Worm (Caenorhabditis elegans) whole organism, L4 larva: ENCODE measurements around the gene Y67D8A.2.
A peak's percentile ranks its signal among the peaks of the same experiment; 100 is the strongest.

Experiments
- F37D6.2 ChIP-seq: sonication (generic microtip); optimal IDR thresholded peaks from 2 replicates; lab custom pipeline; 2016; ENCODE audit warnings: mild to moderate bottlenecking, missing genetic modification characterization, missing compliant biosample characterization
- F49E8.2 ChIP-seq: sonication (generic microtip); optimal IDR thresholded peaks from 2 replicates; lab custom pipeline; 2016; ENCODE audit warnings: missing compliant biosample characterization, mild to moderate bottlenecking, missing genetic modification characterization, borderline replicate concordance
- T26A8.4 ChIP-seq: fragments of 200-800 bp; sonication (Bioruptor generic); IDR thresholded peaks from 2 replicates; pipeline ENCODE4 v1.3.6; 2022; ENCODE audit warnings: missing genetic modification characterization, missing compliant biosample characterization
- Y75B8A.6 ChIP-seq: fragments of 200-800 bp; sonication (Bioruptor generic); IDR thresholded peaks from 2 replicates; pipeline ENCODE4 v1.3.6; 2022; ENCODE audit warnings: missing genetic modification reagents, missing genetic modification characterization, missing compliant biosample characterization
- ZK337.2 ChIP-seq: fragments of 200-800 bp; sonication (Bioruptor generic); IDR thresholded peaks from 2 replicates; pipeline ENCODE4 v1.3.6; 2022; ENCODE audit warnings: missing genetic modification reagents, missing genetic modification characterization, missing compliant biosample characterization
- aly-2 ChIP-seq: sonication (generic microtip); optimal IDR thresholded peaks from 2 replicates; lab custom pipeline; 2018; ENCODE audit warnings: missing biosample characterization, missing genetic modification characterization
- attf-4 ChIP-seq: sonication (generic microtip); optimal IDR thresholded peaks from 3 replicates; lab custom pipeline; 2017; ENCODE audit warnings: missing biosample characterization, missing genetic modification characterization
- ceh-28 ChIP-seq: fragments of 150-350 bp; optimal IDR thresholded peaks from 2 replicates; lab custom pipeline; 2014; ENCODE audit warnings: missing biosample characterization, missing genetic modification reagents, missing genetic modification characterization
- cey-2 ChIP-seq: sonication (generic microtip); optimal IDR thresholded peaks from 3 replicates; lab custom pipeline; 2017; ENCODE audit warnings: missing genetic modification characterization, mild to moderate bottlenecking, missing compliant biosample characterization, antibody characterized with exemption, borderline replicate concordance; ENCODE audit not compliant: insufficient read depth
- daf-19 ChIP-seq: fragments of 200-800 bp; sonication (Bioruptor generic); conservative IDR thresholded peaks from 2 replicates; pipeline ENCODE4 v1.3.6; 2022; ENCODE audit warnings: missing genetic modification characterization, missing compliant biosample characterization
- dmd-6 ChIP-seq: fragments of 200-800 bp; sonication (Bioruptor generic); IDR thresholded peaks from 2 replicates; pipeline ENCODE4 v1.3.6; 2022; ENCODE audit warnings: missing genetic modification reagents, missing genetic modification characterization, missing compliant biosample characterization
- dmd-9 ChIP-seq: fragments of 200-800 bp; sonication (Bioruptor generic); IDR thresholded peaks from 2 replicates; pipeline ENCODE4 v1.3.6; 2022; ENCODE audit warnings: missing genetic modification reagents, missing genetic modification characterization, missing compliant biosample characterization
- egl-43 ChIP-seq: fragments of 200-800 bp; sonication (Bioruptor generic); IDR thresholded peaks from 2 replicates; pipeline ENCODE4 v1.3.6; 2022; ENCODE audit warnings: missing genetic modification reagents, missing genetic modification characterization, missing compliant biosample characterization
- fkh-10 ChIP-seq: fragments of 150-350 bp; optimal IDR thresholded peaks from 2 replicates; lab custom pipeline; 2014; ENCODE audit warnings: missing biosample characterization, missing genetic modification reagents, missing genetic modification characterization
- fos-1 ChIP-seq: fragments of 150-350 bp; optimal IDR thresholded peaks from 2 replicates; lab custom pipeline; 2014; ENCODE audit warnings: missing biosample characterization, missing genetic modification characterization
- gei-8 ChIP-seq: fragments of 200-800 bp; sonication (Bioruptor generic); optimal IDR thresholded peaks from 2 replicates; lab custom pipeline; 2018; ENCODE audit warnings: mild to moderate bottlenecking, missing genetic modification characterization, missing compliant biosample characterization
- hlh-11 ChIP-seq: fragments of 200-800 bp; sonication (Bioruptor generic); optimal IDR thresholded peaks from 2 replicates; lab custom pipeline; 2018; ENCODE audit warnings: mild to moderate bottlenecking, missing genetic modification characterization, missing compliant biosample characterization
- hlh-30 ChIP-seq: sonication (generic microtip); optimal IDR thresholded peaks from 2 replicates; lab custom pipeline; 2017; ENCODE audit warnings: antibody characterized with exemption, mild to moderate bottlenecking, missing genetic modification characterization, missing compliant biosample characterization; ENCODE audit not compliant: insufficient read depth
- jun-1 ChIP-seq: fragments of 150-350 bp; optimal IDR thresholded peaks from 2 replicates; lab custom pipeline; 2014; ENCODE audit warnings: missing biosample characterization, missing genetic modification reagents, missing genetic modification characterization
- lin-15B ChIP-seq: fragments of 150-350 bp; sonication (generic microtip); optimal IDR thresholded peaks from 3 replicates; lab custom pipeline; 2014; ENCODE audit warnings: missing biosample characterization, missing genetic modification characterization
- lin-29 ChIP-seq: fragments of 200-800 bp; sonication (Bioruptor generic); IDR thresholded peaks from 2 replicates; pipeline ENCODE4 v1.3.6; 2022; ENCODE audit warnings: missing genetic modification reagents, missing genetic modification characterization, missing compliant biosample characterization
- lin-39 ChIP-seq: fragments of 150-350 bp; optimal IDR thresholded peaks from 2 replicates; lab custom pipeline; 2014; ENCODE audit warnings: missing biosample characterization, missing genetic modification reagents, missing genetic modification characterization
- lsy-2 ChIP-seq, 2 experiments: fragments of 150-350 bp in 1 of 2; sonication (generic microtip) in 1 of 2; optimal IDR thresholded peaks; 2 replicates each; lab custom pipeline; 2014 to 2017; ENCODE audit warnings: missing biosample characterization in 2 of 2, missing genetic modification characterization in 2 of 2
- madf-5 ChIP-seq, 2 experiments: fragments of 200-800 bp; sonication (Bioruptor generic); IDR thresholded peaks; 2 replicates each; pipeline ENCODE4 v1.3.6; 2022; ENCODE audit warnings: missing compliant biosample characterization in 2 of 2, missing genetic modification characterization in 2 of 2
- madf-9 ChIP-seq: fragments of 200-800 bp; sonication (Bioruptor generic); conservative IDR thresholded peaks from 2 replicates; pipeline ENCODE4 v1.3.6; 2022; ENCODE audit warnings: missing genetic modification reagents, missing genetic modification characterization, missing compliant biosample characterization
- mdl-1 ChIP-seq, 2 experiments: fragments of 150-350 bp in 1 of 2; sonication (generic microtip) in 1 of 2; optimal IDR thresholded peaks; 2 replicates each; lab custom pipeline; 2014 to 2017; ENCODE audit warnings: missing biosample characterization in 2 of 2, missing genetic modification characterization in 2 of 2
- mep-1 ChIP-seq: fragments of 150-350 bp; sonication (generic microtip); optimal IDR thresholded peaks from 3 replicates; lab custom pipeline; 2014; ENCODE audit warnings: missing biosample characterization, missing genetic modification characterization
- mxl-2 ChIP-seq: fragments of 200-800 bp; sonication (Bioruptor generic); conservative IDR thresholded peaks from 2 replicates; pipeline ENCODE4 v1.3.6; 2022; ENCODE audit warnings: missing genetic modification reagents, missing genetic modification characterization, missing compliant biosample characterization
- nhr-10 ChIP-seq: fragments of 150-350 bp; optimal IDR thresholded peaks from 2 replicates; lab custom pipeline; 2014; ENCODE audit warnings: missing biosample characterization, missing genetic modification characterization
- nhr-102 ChIP-seq: sonication (generic microtip); optimal IDR thresholded peaks from 2 replicates; lab custom pipeline; 2016; ENCODE audit warnings: mild to moderate bottlenecking, missing genetic modification characterization, moderate library complexity, missing compliant biosample characterization
- nhr-11 ChIP-seq: fragments of 150-350 bp; optimal IDR thresholded peaks from 2 replicates; lab custom pipeline; 2014; ENCODE audit warnings: missing biosample characterization, missing genetic modification characterization
- nhr-111 ChIP-seq: fragments of 200-800 bp; sonication (Bioruptor generic); optimal IDR thresholded peaks from 2 replicates; lab custom pipeline; 2018; ENCODE audit warnings: mild to moderate bottlenecking, missing genetic modification characterization, missing compliant biosample characterization
- nhr-237 ChIP-seq: sonication (generic microtip); optimal IDR thresholded peaks from 2 replicates; lab custom pipeline; 2017; ENCODE audit warnings: missing biosample characterization, missing genetic modification characterization
- nhr-42 ChIP-seq: fragments of 200-800 bp; sonication (Bioruptor generic); IDR thresholded peaks from 2 replicates; pipeline ENCODE4 v1.3.6; 2022; ENCODE audit warnings: missing genetic modification characterization, missing compliant biosample characterization
- nhr-48 ChIP-seq: sonication (generic microtip); optimal IDR thresholded peaks from 2 replicates; lab custom pipeline; 2016; ENCODE audit warnings: mild to moderate bottlenecking, missing genetic modification characterization, missing compliant biosample characterization
- nhr-6 ChIP-seq: fragments of 150-350 bp; optimal IDR thresholded peaks from 2 replicates; lab custom pipeline; 2014; ENCODE audit warnings: missing biosample characterization, missing genetic modification characterization
- nhr-77 ChIP-seq: fragments of 150-350 bp; optimal IDR thresholded peaks from 2 replicates; lab custom pipeline; 2014; ENCODE audit warnings: missing biosample characterization, missing genetic modification characterization
- pha-4 ChIP-seq, 2 experiments: fragments of 150-350 bp in 1 of 2; fragments of 200-800 bp in 1 of 2; sonication (Bioruptor generic) in 1 of 2; IDR thresholded peaks in 1 of 2; optimal IDR thresholded peaks in 1 of 2; 2 replicates each; pipeline versions ENCODE4 v1.3.6 to Lab custom; 2014 to 2022; ENCODE audit warnings: missing genetic modification characterization in 2 of 2, missing genetic modification reagents in 2 of 2, missing biosample characterization in 1 of 2, missing compliant biosample characterization in 1 of 2
- pqm-1 ChIP-seq: sonication (generic microtip); optimal IDR thresholded peaks from 2 replicates; lab custom pipeline; 2017; ENCODE audit warnings: missing biosample characterization, missing genetic modification characterization
- saeg-2 ChIP-seq: fragments of 200-800 bp; sonication (Bioruptor generic); IDR thresholded peaks from 2 replicates; pipeline ENCODE4 v1.3.6; 2022; ENCODE audit warnings: missing genetic modification reagents, missing genetic modification characterization, missing compliant biosample characterization
- set-16 ChIP-seq: fragments of 200-800 bp; sonication (Bioruptor generic); IDR thresholded peaks from 2 replicates; pipeline ENCODE4 v1.3.6; 2022; ENCODE audit warnings: missing genetic modification reagents, missing genetic modification characterization, missing compliant biosample characterization
- skn-1 ChIP-seq: fragments of 150-350 bp; optimal IDR thresholded peaks from 2 replicates; lab custom pipeline; 2014; ENCODE audit warnings: missing biosample characterization, missing genetic modification characterization
- spr-3 ChIP-seq: fragments of 200-800 bp; sonication (Bioruptor generic); optimal IDR thresholded peaks from 2 replicates; lab custom pipeline; 2018; ENCODE audit warnings: mild to moderate bottlenecking, missing genetic modification characterization, missing compliant biosample characterization
- unc-130 ChIP-seq: sonication (generic microtip); optimal IDR thresholded peaks from 2 replicates; lab custom pipeline; 2016; ENCODE audit warnings: missing genetic modification reagents, missing genetic modification characterization, missing compliant biosample characterization
- zfp-2 ChIP-seq: sonication (generic microtip); optimal IDR thresholded peaks from 2 replicates; lab custom pipeline; 2016; ENCODE audit warnings: mild to moderate bottlenecking, missing genetic modification characterization, missing compliant biosample characterization
- zfp-3 ChIP-seq: fragments of 200-800 bp; sonication (Bioruptor generic); conservative IDR thresholded peaks from 2 replicates; pipeline ENCODE4 v1.3.6; 2022; ENCODE audit warnings: missing genetic modification reagents, missing genetic modification characterization, missing compliant biosample characterization
- ztf-7 ChIP-seq: fragments of 150-350 bp; optimal IDR thresholded peaks from 2 replicates; lab custom pipeline; 2014; ENCODE audit warnings: missing biosample characterization, missing genetic modification characterization

The Y67D8A.2 gene

DNA sequence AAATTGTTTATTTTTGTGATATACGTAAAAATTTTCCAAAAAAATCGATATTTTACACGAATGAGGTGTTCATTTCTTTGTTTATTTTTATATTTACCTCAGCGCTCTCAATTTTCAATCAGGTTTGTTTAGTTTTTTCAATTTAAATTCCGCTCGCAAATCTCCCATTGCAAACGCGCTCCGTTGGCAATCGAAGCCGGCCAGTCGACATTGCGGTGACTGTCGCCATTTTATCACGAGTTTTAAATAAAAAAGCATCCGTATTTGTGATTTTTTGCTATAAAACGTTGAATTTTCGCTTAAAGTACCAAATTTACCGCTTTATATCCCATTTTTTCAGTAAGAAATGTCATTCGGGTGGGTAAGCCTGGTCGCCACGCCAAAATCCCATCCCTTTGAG lies 8.8 kb upstream of the Y67D8A.2 start, which contains the start of gene slmp-1 (continued):
- TF ChIP-seq lsy-2 (tag; optimal IDR thresholded peaks at IDR 0.05; lab: Kevin White, UChicago) (peak in 1 of 2 experiments; percentile 78), nhr-77 (peak; percentile 13), fos-1 (no peak), lin-39 (no peak)
- TF ChIP-seq, all 104 proteins: peak for 12

ce11 chrIV:3221158-3221557 lies 1.1 kb upstream of the Y67D8A.2 start:
- no peak for TF ChIP-seq nhr-237 (tag; lab: Kevin White, UChicago)
- TF ChIP-seq dmd-9 = no peak
- TF ChIP-seq egl-43 = no peak
- no peak for TF ChIP-seq attf-4 (tag; lab: Kevin White, UChicago)
- TF ChIP-seq lin-15B = no peak
- TF ChIP-seq aly-2 (tag; lab: Kevin White, UChicago) = no peak
- TF ChIP-seq zfp-2 = no peak

- TF ChIP-seq dmd-6 (GFP tag; lab: Robert Waterston, UW) (peak; percentile 89), nhr-237 (tag; lab: Kevin White, UChicago) (no peak), fos-1 (no peak), skn-1 (tag; lab: Kevin White, UChicago) (no peak), gei-8 (GFP tag; lab: Kevin White, UChicago) (peak; percentile 55), nhr-42 (GFP tag; lab: Robert Waterston, UW) (no peak), nhr-11 (tag; lab: Kevin White, UChicago) (no peak), madf-9 (GFP tag; lab: Robert Waterston, UW) (no peak), nhr-6 (tag; lab: Kevin White, UChicago) (peak; percentile 94), set-16 (0 out of 2 replicates have a peak, but pooled peaks have one; percentile 5), hlh-30 (tag; lab: Kevin White, UChicago) (peak; percentile 75), unc-130 (GFP tag; lab: Kevin White, UChicago) (no peak), pha-4 (GFP tag; IDR thresholded peaks at IDR 0.05; lab: Robert Waterston, UW) (no peak; the same call in 1 of the 2 replicates), pha-4 (tag; optimal IDR thresholded peaks at IDR 0.05; lab: Kevin White, UChicago) (peak; percentile 84), lsy-2 (tag; optimal IDR thresholded peaks at IDR 0.05; lab: Kevin White, UChicago) (peak in 1 of 2 experiments; percentile 76), ceh-28 (peak; percentile 55), F37D6.2 (tag; lab: Kevin White, UChicago) (no peak), nhr-48 (tag; lab: Kevin White, UChicago) (peak; percentile 72), jun-1 (tag; lab: Kevin White, UChicago) (peak; percentile 57), cey-2 (no peak), dmd-9 (no peak), daf-19 (GFP tag; lab: Robert Waterston, UW) (no peak), F49E8.2 (no peak), hlh-11 (tag; lab: Kevin White, UChicago) (peak; percentile 96), T26A8.4 (GFP tag; lab: Robert Waterston, UW) (no peak), ZK337.2 (GFP tag; lab: Robert Waterston, UW) (no peak), ztf-7 (no peak), nhr-10 (tag; lab: Kevin White, UChicago) (peak; percentile 5), mdl-1 (tag; optimal IDR thresholded peaks at IDR 0.05; lab: Kevin White, UChicago) (peak in 1 of 2 experiments; percentile 81), mep-1 (tag; lab: Kevin White, UChicago) (peak; percentile 86), mxl-2 (GFP tag; lab: Robert Waterston, UW) (0 out of 2 replicates have a peak, but pooled peaks have one; percentile 55), saeg-2 (GFP tag; lab: Robert Waterston, UW) (no peak), spr-3 (GFP tag; lab: Kevin White, UChicago) (no peak), nhr-111 (GFP tag; lab: Kevin White, UChicago) (no peak), pqm-1 (tag; lab: Kevin White, UChicago) (peak; percentile 97), zfp-3 (GFP tag; lab: Robert Waterston, UW) (no peak), Y75B8A.6 (GFP tag; lab: Robert Waterston, UW) (no peak), fkh-10 (GFP tag; lab: Kevin White, UChicago) (no peak), nhr-102 (peak; percentile 67), madf-5 (GFP tag; IDR thresholded peaks at IDR 0.05; lab: Robert Waterston, UW) (no peak), lin-29 (GFP tag; lab: Robert Waterston, UW) (no peak)
Measured at ce11 chrIV:3227549-3228139, 5.4 kb downstream of the Y67D8A.2 start.
